Worm (Caenorhabditis elegans) whole organism, young adult: Measurements from ENCODE around the gene idpc-2.

Source experiments
- B0035.1 ChIP-seq: sonication (generic microtip); optimal IDR thresholded peaks from 2 replicates; lab custom pipeline; 2016; ENCODE audit warnings: missing genetic modification characterization, mild to moderate bottlenecking, missing compliant biosample characterization, missing genotype, missing genetic modification reagents
- B0261.1 ChIP-seq: sonication (generic microtip); optimal IDR thresholded peaks from 2 replicates; lab custom pipeline; 2016; ENCODE audit warnings: mild to moderate bottlenecking, missing genetic modification characterization, moderate library complexity, missing compliant biosample characterization
- D2030.7 ChIP-seq: fragments of 200-800 bp; sonication (Bioruptor generic); IDR thresholded peaks from 2 replicates; pipeline ENCODE4 v1.3.6; 2022; ENCODE audit warnings: missing genetic modification reagents, missing genetic modification characterization, missing compliant biosample characterization
- F22D6.2 ChIP-seq: sonication (generic microtip); optimal IDR thresholded peaks from 2 replicates; lab custom pipeline; 2016; ENCODE audit warnings: mild to moderate bottlenecking, missing genetic modification characterization, missing compliant biosample characterization
- Y53F4B.3 ChIP-seq: fragments of 200-800 bp; sonication (Bioruptor generic); IDR thresholded peaks from 2 replicates; pipeline ENCODE4 v1.3.6; 2022; ENCODE audit warnings: missing genetic modification reagents, missing genetic modification characterization, missing compliant biosample characterization
- Y56A3A.18 ChIP-seq: fragments of 200-800 bp; sonication (Bioruptor generic); IDR thresholded peaks from 2 replicates; pipeline ENCODE4 v1.3.6; 2022; ENCODE audit warnings: missing genetic modification reagents, missing genetic modification characterization, missing compliant biosample characterization
- Y79H2A.3 ChIP-seq: fragments of 200-800 bp; sonication (Bioruptor generic); conservative IDR thresholded peaks from 2 replicates; pipeline ENCODE4 v1.3.6; 2022; ENCODE audit warnings: missing genetic modification reagents, missing genetic modification characterization, missing compliant biosample characterization
- akir-1 ChIP-seq: fragments of 200-800 bp; sonication (Bioruptor generic); optimal IDR thresholded peaks from 2 replicates; lab custom pipeline; 2018; ENCODE audit warnings: mild to moderate bottlenecking, missing genetic modification characterization, moderate library complexity, missing compliant biosample characterization
- ama-1 ChIP-seq, 3 experiments: fragments of 150-350 bp in 1 of 3; sonication (generic microtip) in 2 of 3; optimal IDR thresholded peaks; 2 replicates each; lab custom pipeline; 2014 to 2018; ENCODE audit warnings: missing biosample characterization in 2 of 3, missing genetic modification characterization in 2 of 3, missing genetic modification reagents in 2 of 3
- aptf-3 ChIP-seq: fragments of 200-800 bp; sonication (Bioruptor generic); IDR thresholded peaks from 2 replicates; pipeline ENCODE4 v1.3.6; 2022; ENCODE audit warnings: missing genetic modification characterization, missing compliant biosample characterization
- attf-3 ChIP-seq: fragments of 200-800 bp; sonication (Bioruptor generic); conservative IDR thresholded peaks from 2 replicates; pipeline ENCODE4 v1.3.6; 2022; ENCODE audit warnings: missing genetic modification reagents, missing genetic modification characterization, missing compliant biosample characterization
- attf-5 ChIP-seq: fragments of 200-800 bp; sonication (Bioruptor generic); optimal IDR thresholded peaks from 2 replicates; lab custom pipeline; 2018; ENCODE audit warnings: mild to moderate bottlenecking, missing genetic modification characterization, missing compliant biosample characterization
- bed-1 ChIP-seq: fragments of 200-800 bp; sonication (Bioruptor generic); IDR thresholded peaks from 2 replicates; pipeline ENCODE4 v1.3.6; 2022; ENCODE audit warnings: missing genetic modification reagents, missing genetic modification characterization, missing compliant biosample characterization
- ccch-3 ChIP-seq: fragments of 200-800 bp; sonication (Bioruptor generic); optimal IDR thresholded peaks from 2 replicates; lab custom pipeline; 2018; ENCODE audit warnings: mild to moderate bottlenecking, missing genetic modification characterization, missing compliant biosample characterization
- cebp-2 ChIP-seq: fragments of 200-800 bp; sonication (Bioruptor generic); IDR thresholded peaks from 2 replicates; pipeline ENCODE4 v1.3.6; 2022; ENCODE audit warnings: missing genetic modification characterization, missing compliant biosample characterization
- ceh-27 ChIP-seq: fragments of 200-800 bp; sonication (Bioruptor generic); optimal IDR thresholded peaks from 2 replicates; lab custom pipeline; 2018; ENCODE audit warnings: mild to moderate bottlenecking, missing genetic modification characterization, moderate library complexity, missing compliant biosample characterization
- ceh-40 ChIP-seq: fragments of 200-800 bp; sonication (Bioruptor generic); IDR thresholded peaks from 2 replicates; pipeline ENCODE4 v1.3.6; 2022; ENCODE audit warnings: missing genetic modification characterization, missing compliant biosample characterization
- chd-7 ChIP-seq: sonication (generic microtip); optimal IDR thresholded peaks from 2 replicates; lab custom pipeline; 2016; ENCODE audit warnings: mild to moderate bottlenecking, missing genetic modification characterization, moderate library complexity, missing compliant biosample characterization
- dox-1 ChIP-seq: fragments of 200-800 bp; sonication (Bioruptor generic); IDR thresholded peaks from 2 replicates; pipeline ENCODE4 v1.3.6; 2022; ENCODE audit warnings: missing genetic modification reagents, missing genetic modification characterization, missing compliant biosample characterization
- dpl-1 ChIP-seq: fragments of 150-350 bp; optimal IDR thresholded peaks from 2 replicates; lab custom pipeline; 2014; ENCODE audit warnings: missing biosample characterization, missing genetic modification reagents, missing genetic modification characterization
- egl-44 ChIP-seq: fragments of 200-800 bp; sonication (Bioruptor generic); IDR thresholded peaks from 2 replicates; pipeline ENCODE4 v1.3.6; 2022; ENCODE audit warnings: missing genetic modification reagents, missing genetic modification characterization, missing compliant biosample characterization
- ets-4 ChIP-seq: fragments of 200-800 bp; sonication (Bioruptor generic); optimal IDR thresholded peaks from 2 replicates; lab custom pipeline; 2018; ENCODE audit warnings: mild to moderate bottlenecking, missing genetic modification characterization, missing compliant biosample characterization
- gei-17 ChIP-seq: fragments of 200-800 bp; sonication (Bioruptor generic); optimal IDR thresholded peaks from 2 replicates; lab custom pipeline; 2018; ENCODE audit warnings: mild to moderate bottlenecking, missing genetic modification characterization, missing compliant biosample characterization
- him-1 ChIP-seq: sonication (generic microtip); optimal IDR thresholded peaks from 2 replicates; lab custom pipeline; 2016; ENCODE audit warnings: missing genotype, missing genetic modification reagents, missing genetic modification characterization, missing compliant biosample characterization
- hmg-20 ChIP-seq: fragments of 200-800 bp; sonication (Bioruptor generic); IDR thresholded peaks from 2 replicates; pipeline ENCODE4 v1.3.6; 2022; ENCODE audit warnings: missing genetic modification reagents, missing genetic modification characterization, missing compliant biosample characterization
- hsf-1 ChIP-seq: fragments of 200-800 bp; sonication (Bioruptor generic); IDR thresholded peaks from 2 replicates; pipeline ENCODE4 v1.3.6; 2022; ENCODE audit warnings: missing genetic modification reagents, missing genetic modification characterization, missing compliant biosample characterization
- let-526 ChIP-seq: fragments of 200-800 bp; sonication (Bioruptor generic); IDR thresholded peaks from 2 replicates; pipeline ENCODE4 v1.3.6; 2022; ENCODE audit warnings: missing genetic modification reagents, missing genetic modification characterization, missing compliant biosample characterization
- let-607 ChIP-seq, 2 experiments: fragments of 200-800 bp in 1 of 2; sonication (Bioruptor generic) in 1 of 2; sonication (generic microtip) in 1 of 2; optimal IDR thresholded peaks; 2 replicates each; lab custom pipeline; 2016 to 2018; ENCODE audit warnings: mild to moderate bottlenecking in 2 of 2, missing compliant biosample characterization in 2 of 2, missing genetic modification characterization in 2 of 2, moderate library complexity in 2 of 2, missing genotype in 1 of 2
- lin-26 ChIP-seq: fragments of 200-800 bp; sonication (Bioruptor generic); IDR thresholded peaks from 2 replicates; pipeline ENCODE4 v1.3.6; 2022; ENCODE audit warnings: missing genetic modification reagents, missing genetic modification characterization, missing compliant biosample characterization
- lin-40 ChIP-seq: sonication (generic microtip); optimal IDR thresholded peaks from 2 replicates; lab custom pipeline; 2016; ENCODE audit warnings: missing genetic modification characterization, mild to moderate bottlenecking, missing compliant biosample characterization, missing genotype, missing genetic modification reagents
- madf-3 ChIP-seq: fragments of 200-800 bp; sonication (Bioruptor generic); IDR thresholded peaks from 2 replicates; pipeline ENCODE4 v1.3.6; 2022; ENCODE audit warnings: missing genetic modification reagents, missing genetic modification characterization, missing compliant biosample characterization
- madf-8 ChIP-seq: fragments of 200-800 bp; sonication (Bioruptor generic); conservative IDR thresholded peaks from 2 replicates; pipeline ENCODE4 v1.3.6; 2022; ENCODE audit warnings: missing genetic modification reagents, missing genetic modification characterization, missing compliant biosample characterization
- mxl-1 ChIP-seq: sonication (generic microtip); optimal IDR thresholded peaks from 2 replicates; lab custom pipeline; 2016; ENCODE audit warnings: missing genetic modification characterization, missing compliant biosample characterization
- nfya-1 ChIP-seq: sonication (generic microtip); optimal IDR thresholded peaks from 2 replicates; lab custom pipeline; 2017; ENCODE audit warnings: antibody characterized with exemption, missing compliant biosample characterization, missing genetic modification characterization, borderline replicate concordance; ENCODE audit not compliant: insufficient read depth
- nhr-179 ChIP-seq: sonication (generic microtip); optimal IDR thresholded peaks from 2 replicates; lab custom pipeline; 2016; ENCODE audit warnings: mild to moderate bottlenecking, missing genetic modification characterization, missing compliant biosample characterization
- nhr-80 ChIP-seq: sonication (generic microtip); optimal IDR thresholded peaks from 2 replicates; lab custom pipeline; 2016; ENCODE audit warnings: missing genetic modification characterization, missing compliant biosample characterization
- pha-4 ChIP-seq: fragments of 150-350 bp; sonication (generic microtip); optimal IDR thresholded peaks from 2 replicates; lab custom pipeline; 2014; ENCODE audit warnings: missing biosample characterization, missing genetic modification reagents, missing genetic modification characterization
- snpc-4 ChIP-seq, 5 experiments: fragments of 150-350 bp in 1 of 5; sonication (generic microtip) in 4 of 5; optimal IDR thresholded peaks; 2 replicates each; lab custom pipeline; 2014 to 2018; ENCODE audit warnings: missing genetic modification characterization in 5 of 5, missing biosample characterization in 3 of 5, antibody characterized with exemption in 2 of 5, mild to moderate bottlenecking in 2 of 5, missing compliant biosample characterization in 2 of 5, missing genotype in 2 of 5, moderate library complexity in 2 of 5, missing genetic modification reagents in 1 of 5
- sptf-2 ChIP-seq: fragments of 200-800 bp; sonication (Bioruptor generic); optimal IDR thresholded peaks from 2 replicates; lab custom pipeline; 2018; ENCODE audit warnings: mild to moderate bottlenecking, missing genetic modification characterization, missing compliant biosample characterization
- tbp1 ChIP-seq: fragments of 200-800 bp; sonication (Bioruptor generic); optimal IDR thresholded peaks from 2 replicates; lab custom pipeline; 2018; ENCODE audit warnings: mild to moderate bottlenecking, missing genetic modification characterization, missing compliant biosample characterization
- unc-62 ChIP-seq: fragments of 150-350 bp; optimal IDR thresholded peaks from 2 replicates; lab custom pipeline; 2014; ENCODE audit warnings: missing biosample characterization, missing genetic modification reagents, missing genetic modification characterization
- ztf-26 ChIP-seq: sonication (generic microtip); optimal IDR thresholded peaks from 2 replicates; lab custom pipeline; 2017; ENCODE audit warnings: missing genetic modification characterization, missing compliant biosample characterization
- ztf-6 ChIP-seq: fragments of 200-800 bp; sonication (Bioruptor generic); IDR thresholded peaks from 2 replicates; pipeline ENCODE4 v1.3.6; 2022; ENCODE audit warnings: missing genetic modification reagents, missing genetic modification characterization, missing compliant biosample characterization

Gene idpc-2

ce11 chrV:8653080-8653821 lies 32.1 kb upstream of the idpc-2 start:
- TF ChIP-seq ceh-40 (GFP tag; lab: Robert Waterston, UW) (no peak), Y79H2A.3 (GFP tag; lab: Robert Waterston, UW) (no peak), nhr-80 (tag; lab: Kevin White, UChicago) (peak; percentile 42), ztf-6 (GFP tag; lab: Robert Waterston, UW) (no peak), aptf-3 (no peak), ztf-26 (peak; percentile 1), Y56A3A.18 (no peak), madf-3 (GFP tag; lab: Robert Waterston, UW) (no peak), ceh-27 (no peak), nhr-179 (tag; lab: Kevin White, UChicago) (no peak), dpl-1 (GFP tag; lab: Kevin White, UChicago) (no peak)
- TF ChIP-seq, all 124 proteins: peak for 2

DNA sequence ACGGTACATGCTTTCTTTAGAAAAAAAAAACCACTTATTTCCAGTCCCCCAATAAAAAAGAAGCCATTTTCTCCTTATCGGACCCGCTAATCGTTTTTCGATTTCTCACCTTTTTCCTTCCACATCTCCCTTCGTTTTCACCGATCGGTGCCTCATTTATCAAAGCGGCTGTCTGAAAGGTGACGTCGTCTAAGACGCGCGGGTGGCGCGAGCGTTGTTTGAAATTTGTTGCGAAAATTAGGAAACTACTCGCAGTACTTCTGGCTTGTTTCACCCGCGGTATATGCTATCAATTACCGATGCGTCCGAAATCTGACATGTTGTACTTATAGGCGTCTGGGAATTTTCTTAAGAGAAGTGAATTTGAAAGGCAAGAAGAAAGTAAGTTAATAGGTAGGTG lies 31.1 kb upstream of the idpc-2 start:
- TF ChIP-seq attf-5 (no peak), Y79H2A.3 (GFP tag; lab: Robert Waterston, UW) (no peak), let-526 (GFP tag; lab: Robert Waterston, UW) (no peak), lin-40 (tag; lab: Kevin White, UChicago) (no peak), nfya-1 (no peak), B0035.1 (no peak), attf-3 (no peak), ama-1 (optimal IDR thresholded peaks at IDR 0.05; lab: Kevin White, UChicago) (no peak), ama-1 (GFP tag; optimal IDR thresholded peaks at IDR 0.05; lab: Kevin White, UChicago) (no peak), gei-17 (GFP tag; lab: Kevin White, UChicago) (no peak), hmg-20 (GFP tag; lab: Robert Waterston, UW) (no peak), akir-1 (GFP tag; lab: Kevin White, UChicago) (no peak), mxl-1 (tag; lab: Kevin White, UChicago) (no peak), hsf-1 (no peak)

DNA sequence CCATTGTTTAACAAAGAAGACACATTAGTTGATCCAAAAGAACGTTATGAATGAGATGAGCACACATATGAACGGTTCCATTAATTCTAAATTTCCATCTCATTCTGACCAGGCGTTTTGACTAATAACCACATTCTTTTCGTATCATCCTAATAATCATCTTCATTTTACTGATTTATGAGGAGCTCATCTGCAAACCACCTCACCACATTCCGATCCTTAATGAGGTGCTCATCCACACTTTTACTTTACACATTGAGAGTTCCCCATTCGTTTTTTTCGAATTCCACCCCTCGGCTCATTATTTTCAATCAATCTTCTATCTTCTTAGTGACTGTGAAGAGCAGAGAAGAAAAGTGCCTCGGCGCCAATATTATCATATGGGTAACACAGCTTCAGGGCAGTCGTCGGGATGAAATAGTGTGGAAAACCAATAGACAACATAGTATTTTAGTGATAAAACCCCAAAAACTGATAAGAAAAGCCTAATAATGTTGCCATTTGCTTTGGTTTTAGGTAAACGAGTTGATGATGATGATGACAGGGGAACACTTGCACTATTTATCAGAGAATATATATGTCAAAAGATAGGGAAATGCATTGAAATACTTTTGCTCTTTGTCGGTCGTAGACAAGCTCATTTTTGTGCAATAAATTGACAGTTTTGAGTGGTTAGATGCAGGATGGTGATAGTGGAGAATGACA lies 30.0 kb upstream of the idpc-2 start:
- TF ChIP-seq B0261.1 (no peak), B0035.1 (no peak), Y53F4B.3 (GFP tag; lab: Robert Waterston, UW) (no peak), lin-40 (tag; lab: Kevin White, UChicago) (peak; percentile 56), F22D6.2 (tag; lab: Kevin White, UChicago) (peak; percentile 52), chd-7 (peak; percentile 67), bed-1 (no peak), ccch-3 (no peak), tbp1 (peak; percentile 47), him-1 (no peak), dpl-1 (GFP tag; lab: Kevin White, UChicago) (no peak), let-607 (tag; optimal IDR thresholded peaks at IDR 0.05; lab: Kevin White, UChicago) (peak; percentile 68 to 88), sptf-2 (peak; percentile 46), D2030.7 (GFP tag; lab: Robert Waterston, UW) (no peak), lin-26 (GFP tag; lab: Robert Waterston, UW) (no peak), cebp-2 (GFP tag; lab: Robert Waterston, UW) (no peak), madf-3 (GFP tag; lab: Robert Waterston, UW) (no peak), snpc-4 (GFP tag; optimal IDR thresholded peaks at IDR 0.05; lab: Kevin White, UChicago) (no peak), snpc-4 (tag; optimal IDR thresholded peaks at IDR 0.05; lab: Kevin White, UChicago) (peak in 2 of 4 experiments; percentile 18 to 29), unc-62 (GFP tag; lab: Kevin White, UChicago) (peak; percentile 83), pha-4 (peak; percentile 59), egl-44 (GFP tag; lab: Robert Waterston, UW) (peak; percentile 60; the same call in 1 of the 2 replicates), ets-4 (GFP tag; lab: Kevin White, UChicago) (peak; percentile 97), dox-1 (peak; percentile 75), madf-8 (GFP tag; lab: Robert Waterston, UW) (no peak), nhr-80 (tag; lab: Kevin White, UChicago) (peak; percentile 100), attf-5 (peak; percentile 30)
